Fruit fly (Drosophila melanogaster) whole organism, embryonic: ENCODE results near the gene fz4.

ENCODE experiments used
- ATbp ChIP-seq: fragments of 200-800 bp; sonication (Bioruptor generic); optimal IDR thresholded peaks from 2 replicates; lab custom pipeline; 2017; ENCODE audit warnings: missing biosample characterization, mild to moderate bottlenecking, missing genetic modification characterization, missing genetic modification reagents
- Adf1 ChIP-seq: fragments of 200-800 bp; sonication (Bioruptor generic); IDR thresholded peaks from 2 replicates; pipeline ENCODE4 v1.3.6; 2022; ENCODE audit warnings: missing biosample characterization, missing genetic modification characterization
- Bgb ChIP-seq: fragments of 200-800 bp; sonication (Bioruptor generic); IDR thresholded peaks from 2 replicates; pipeline ENCODE4 v1.3.6; 2022; ENCODE audit warnings: missing biosample characterization, missing genetic modification characterization; ENCODE audit not compliant: partially characterized antibody
- CG10543 ChIP-seq: fragments of 200-800 bp; sonication (Bioruptor generic); optimal IDR thresholded peaks from 3 replicates; lab custom pipeline; 2017; ENCODE audit warnings: missing biosample characterization, mild to moderate bottlenecking, missing genetic modification characterization, moderate library complexity
- CG10979 ChIP-seq: fragments of 200-800 bp; sonication (Bioruptor generic); optimal IDR thresholded peaks from 2 replicates; lab custom pipeline; 2018; ENCODE audit warnings: missing biosample characterization, mild to moderate bottlenecking, missing genetic modification characterization, moderate library complexity
- CG11560 ChIP-seq: fragments of 200-800 bp; sonication (Bioruptor generic); IDR thresholded peaks from 3 replicates; pipeline ENCODE4 v1.3.6; 2022; ENCODE audit warnings: missing biosample characterization, missing genetic modification characterization
- CG12219 ChIP-seq: fragments of 200-800 bp; sonication (Bioruptor generic); optimal IDR thresholded peaks from 3 replicates; lab custom pipeline; 2018; ENCODE audit warnings: missing biosample characterization, mild to moderate bottlenecking, missing genetic modification characterization
- CG12299 ChIP-seq: fragments of 200-800 bp; sonication (Bioruptor generic); optimal IDR thresholded peaks from 2 replicates; lab custom pipeline; 2018; ENCODE audit warnings: missing biosample characterization, mild to moderate bottlenecking, missing genetic modification characterization
- CG12391 ChIP-seq: fragments of 200-800 bp; sonication (Bioruptor generic); optimal IDR thresholded peaks from 3 replicates; lab custom pipeline; 2018; ENCODE audit warnings: missing biosample characterization, mild to moderate bottlenecking, missing genetic modification characterization, moderate library complexity
- CG12942 ChIP-seq: fragments of 200-800 bp; sonication (Bioruptor generic); optimal IDR thresholded peaks from 3 replicates; lab custom pipeline; 2016; ENCODE audit warnings: missing biosample characterization, missing genetic modification characterization
- CG13287 ChIP-seq: fragments of 200-800 bp; sonication (Bioruptor generic); IDR thresholded peaks from 2 replicates; pipeline ENCODE4 v1.3.6; 2022; ENCODE audit warnings: missing biosample characterization, missing genetic modification characterization; ENCODE audit not compliant: partially characterized antibody
- CG16815 ChIP-seq: fragments of 200-800 bp; sonication (Bioruptor generic); optimal IDR thresholded peaks from 3 replicates; lab custom pipeline; 2017; ENCODE audit warnings: missing biosample characterization, mild to moderate bottlenecking, missing genetic modification characterization
- CG18476 ChIP-seq: fragments of 200-800 bp; sonication (Bioruptor generic); optimal IDR thresholded peaks from 2 replicates; lab custom pipeline; 2016; ENCODE audit warnings: missing biosample characterization, mild to moderate bottlenecking, missing genetic modification characterization
- CG18599 ChIP-seq: fragments of 200-800 bp; sonication (Bioruptor generic); optimal IDR thresholded peaks from 3 replicates; lab custom pipeline; 2017; ENCODE audit warnings: missing biosample characterization, missing genetic modification characterization, mild to moderate bottlenecking, moderate library complexity, missing genetic modification reagents
- CG2120 ChIP-seq: fragments of 200-800 bp; sonication (Bioruptor generic); optimal IDR thresholded peaks from 3 replicates; lab custom pipeline; 2016; ENCODE audit warnings: missing biosample characterization, missing genetic modification characterization
- CG30403 ChIP-seq: fragments of 200-800 bp; sonication (Bioruptor generic); optimal IDR thresholded peaks from 3 replicates; lab custom pipeline; 2016; ENCODE audit warnings: missing biosample characterization, missing genetic modification characterization
- CG3281 ChIP-seq: fragments of 200-800 bp; sonication (Bioruptor generic); optimal IDR thresholded peaks from 3 replicates; lab custom pipeline; 2017; ENCODE audit warnings: missing biosample characterization, mild to moderate bottlenecking, missing genetic modification characterization
- CG4328 ChIP-seq: fragments of 200-800 bp; sonication (Bioruptor generic); optimal IDR thresholded peaks from 3 replicates; lab custom pipeline; 2017; ENCODE audit warnings: missing biosample characterization, missing genetic modification reagents, missing genetic modification characterization
- CG4360 ChIP-seq: fragments of 200-800 bp; sonication (Bioruptor generic); IDR thresholded peaks from 2 replicates; pipeline ENCODE4 v1.3.6; 2022; ENCODE audit warnings: missing biosample characterization, missing genetic modification characterization
- CG5245 ChIP-seq: fragments of 200-800 bp; sonication (Bioruptor generic); optimal IDR thresholded peaks from 3 replicates; lab custom pipeline; 2016; ENCODE audit warnings: missing biosample characterization, missing genetic modification characterization
- CG6854 ChIP-seq: fragments of 200-800 bp; sonication (Bioruptor generic); optimal IDR thresholded peaks from 3 replicates; lab custom pipeline; 2017; ENCODE audit warnings: missing biosample characterization, mild to moderate bottlenecking, missing genetic modification characterization
- CG7556 ChIP-seq: fragments of 200-800 bp; sonication (Bioruptor generic); optimal IDR thresholded peaks from 2 replicates; lab custom pipeline; 2017; ENCODE audit warnings: missing biosample characterization, mild to moderate bottlenecking, missing genetic modification characterization
- CG8089 ChIP-seq: fragments of 200-800 bp; sonication (Bioruptor generic); optimal IDR thresholded peaks from 3 replicates; lab custom pipeline; 2016; ENCODE audit warnings: missing biosample characterization, missing genetic modification characterization
- CG9437 ChIP-seq: fragments of 200-800 bp; sonication (Bioruptor generic); optimal IDR thresholded peaks from 2 replicates; lab custom pipeline; 2018; ENCODE audit warnings: missing biosample characterization, mild to moderate bottlenecking, missing genetic modification characterization
- H2.0 ChIP-seq: fragments of 200-800 bp; sonication (Bioruptor generic); IDR thresholded peaks from 2 replicates; pipeline ENCODE4 v1.3.6; 2022; ENCODE audit warnings: missing biosample characterization, missing genetic modification characterization
- Hand ChIP-seq: fragments of 200-800 bp; sonication (Bioruptor generic); optimal IDR thresholded peaks from 2 replicates; lab custom pipeline; 2017; ENCODE audit warnings: mild to moderate bottlenecking, missing biosample characterization, missing genetic modification reagents, missing genetic modification characterization
- HmgZ ChIP-seq: fragments of 200-800 bp; sonication (Bioruptor generic); optimal IDR thresholded peaks from 2 replicates; lab custom pipeline; 2018; ENCODE audit warnings: missing biosample characterization, mild to moderate bottlenecking, missing genetic modification characterization
- Hmx ChIP-seq: fragments of 200-800 bp; sonication (Bioruptor generic); optimal IDR thresholded peaks from 2 replicates; lab custom pipeline; 2016; ENCODE audit warnings: missing biosample characterization, missing genetic modification characterization
- Max ChIP-seq: fragments of 200-800 bp; sonication (Bioruptor generic); optimal IDR thresholded peaks from 2 replicates; lab custom pipeline; 2016; ENCODE audit warnings: missing biosample characterization, mild to moderate bottlenecking, missing genetic modification characterization
- PHDP ChIP-seq: fragments of 200-800 bp; sonication (Bioruptor generic); optimal IDR thresholded peaks from 3 replicates; lab custom pipeline; 2018; ENCODE audit warnings: missing biosample characterization, mild to moderate bottlenecking, missing genetic modification characterization, moderate library complexity
- Rfx ChIP-seq: fragments of 200-800 bp; sonication (Bioruptor generic); IDR thresholded peaks from 2 replicates; pipeline ENCODE4 v1.3.6; 2022; ENCODE audit warnings: missing biosample characterization, missing genetic modification characterization
- Scr ChIP-seq: fragments of 200-800 bp; sonication (Bioruptor generic); IDR thresholded peaks from 2 replicates; pipeline ENCODE4 v1.3.6; 2022; ENCODE audit warnings: missing biosample characterization, missing genetic modification characterization; ENCODE audit not compliant: partially characterized antibody
- ara ChIP-seq: fragments of 200-800 bp; sonication (Bioruptor generic); IDR thresholded peaks from 2 replicates; pipeline ENCODE4 v1.3.6; 2022; ENCODE audit warnings: missing biosample characterization, missing genetic modification characterization
- bigmax ChIP-seq: fragments of 200-800 bp; sonication (Bioruptor generic); optimal IDR thresholded peaks from 2 replicates; lab custom pipeline; 2018; ENCODE audit warnings: missing biosample characterization, mild to moderate bottlenecking, missing genetic modification characterization
- bsh ChIP-seq, 2 experiments: fragments of 200-800 bp; sonication (Bioruptor generic); optimal IDR thresholded peaks; 2 replicates each; lab custom pipeline; 2017 to 2018; ENCODE audit warnings: mild to moderate bottlenecking in 2 of 2, missing biosample characterization in 2 of 2, missing genetic modification characterization in 2 of 2, moderate library complexity in 1 of 2
- chinmo ChIP-seq: fragments of 200-800 bp; sonication (Bioruptor generic); IDR thresholded peaks from 4 replicates; pipeline ENCODE4 v1.3.6; 2022; ENCODE audit warnings: missing biosample characterization, missing genetic modification characterization; ENCODE audit not compliant: partially characterized antibody
- ci ChIP-seq: fragments of 200-800 bp; sonication (Bioruptor generic); IDR thresholded peaks from 3 replicates; pipeline ENCODE4 v1.3.6; 2022; ENCODE audit warnings: missing biosample characterization, missing genetic modification characterization
- dm ChIP-seq: fragments of 200-800 bp; sonication (Bioruptor generic); optimal IDR thresholded peaks from 3 replicates; lab custom pipeline; 2016; ENCODE audit warnings: missing biosample characterization, missing genetic modification characterization
- dmrt99B ChIP-seq: fragments of 200-800 bp; sonication (Bioruptor generic); optimal IDR thresholded peaks from 2 replicates; lab custom pipeline; 2018; ENCODE audit warnings: missing biosample characterization, mild to moderate bottlenecking, missing genetic modification characterization, moderate library complexity
- esg ChIP-seq: fragments of 200-800 bp; sonication (Bioruptor generic); conservative IDR thresholded peaks from 2 replicates; pipeline ENCODE4 v1.3.6; 2022; ENCODE audit warnings: missing biosample characterization, missing genetic modification characterization
- gce ChIP-seq: fragments of 200-800 bp; sonication (Bioruptor generic); IDR thresholded peaks from 3 replicates; pipeline ENCODE4 v1.3.6; 2022; ENCODE audit warnings: missing biosample characterization, missing genetic modification characterization
- lov ChIP-seq, 2 experiments: fragments of 200-800 bp in 1 of 2; fragments of >200 bp in 1 of 2; sonication (Bioruptor generic) in 1 of 2; IDR thresholded peaks in 1 of 2; optimal IDR thresholded peaks in 1 of 2; 2 replicates in 1 of 2; 3 replicates in 1 of 2; pipeline versions ENCODE4 v1.3.6 to Lab custom; 2017 to 2022; ENCODE audit warnings: missing biosample characterization in 1 of 2, missing genetic modification characterization in 1 of 2
- mld ChIP-seq: fragments of 200-800 bp; sonication (Bioruptor generic); IDR thresholded peaks from 3 replicates; pipeline ENCODE4 v1.3.6; 2022; ENCODE audit warnings: missing biosample characterization, missing genetic modification characterization; ENCODE audit not compliant: partially characterized antibody
- otp ChIP-seq: fragments of 200-800 bp; sonication (Bioruptor generic); IDR thresholded peaks from 3 replicates; pipeline ENCODE4, ENCODE4 v1.3.6; 2022; ENCODE audit warnings: missing biosample characterization, missing genetic modification characterization
- pan ChIP-seq, 4 experiments: fragments of >200 bp in 3 of 4; fragments of 200-800 bp in 1 of 4; sonication (Bioruptor generic) in 1 of 4; optimal IDR thresholded peaks in 3 of 4; IDR thresholded peaks in 1 of 4; 2 replicates each; pipeline versions ENCODE4 v1.3.6 to Lab custom; 2017 to 2022; ENCODE audit warnings: missing biosample characterization in 2 of 4, missing genetic modification characterization in 2 of 4, mixed read lengths in 1 of 4
- pzg ChIP-seq: fragments of 200-800 bp; sonication (Bioruptor generic); optimal IDR thresholded peaks from 3 replicates; lab custom pipeline; 2018; ENCODE audit warnings: missing biosample characterization, mild to moderate bottlenecking, missing genetic modification characterization, moderate library complexity
- rib ChIP-seq: fragments of 200-800 bp; sonication (Bioruptor generic); IDR thresholded peaks from 2 replicates; pipeline ENCODE4 v1.3.6; 2022; ENCODE audit warnings: missing biosample characterization, missing genetic modification characterization
- sens ChIP-seq: fragments of 200-800 bp; sonication (Bioruptor generic); peaks from one replicate; lab custom pipeline; 2016; ENCODE audit warnings: missing biosample characterization, missing genetic modification characterization
- slp2 ChIP-seq: fragments of 200-800 bp; sonication (Bioruptor generic); optimal IDR thresholded peaks from 2 replicates; lab custom pipeline; 2016; ENCODE audit warnings: missing biosample characterization, missing genetic modification characterization

The fz4 gene

dm6 chrX:7097859-7098303 lies 12.2 kb downstream of the fz4 start, which contains the start of gene Sxl (continued):
- TF ChIP-seq mld (GFP tag; lab: Robert Waterston, UW) = no peak
- TF ChIP-seq CG10979 (tag; lab: Kevin White, UChicago) = no peak
- TF ChIP-seq gce (GFP tag; lab: Robert Waterston, UW) = no peak
- peak; percentile 15 for TF ChIP-seq CG18599 (GFP tag; lab: Kevin White, UChicago)
- peak; percentile 72 for TF ChIP-seq ci (GFP tag; lab: Robert Waterston, UW)
- no peak for TF ChIP-seq ATbp (GFP tag; lab: Kevin White, UChicago)
- no peak for TF ChIP-seq Adf1 (GFP tag; lab: Robert Waterston, UW)
- TF ChIP-seq otp (GFP tag; lab: Robert Waterston, UW) = no peak
- TF ChIP-seq bigmax (GFP tag; lab: Kevin White, UChicago) = peak; percentile 38
- no peak for TF ChIP-seq Max (GFP tag; lab: Kevin White, UChicago)
- TF ChIP-seq rib (GFP tag; lab: Robert Waterston, UW) = no peak
- TF ChIP-seq CG11560 (tag; lab: Robert Waterston, UW) = no peak; the same call in 2 of the 3 replicates
- 0 out of 4 replicates have a peak, but pooled peaks have one; percentile 62 for TF ChIP-seq chinmo (GFP tag; lab: Robert Waterston, UW)
- TF ChIP-seq Hmx (GFP tag; lab: Kevin White, UChicago) = no peak
- TF ChIP-seq CG4360 (GFP tag; lab: Robert Waterston, UW) = peak; percentile 76
- peak; percentile 54 for TF ChIP-seq CG3281 (GFP tag; lab: Kevin White, UChicago)
- TF ChIP-seq Bgb (GFP tag; lab: Robert Waterston, UW) = peak; percentile 62
- TF ChIP-seq CG30403 (GFP tag; lab: Kevin White, UChicago) = no peak
- peak; percentile 28; the same call in 1 of the 2 replicates for TF ChIP-seq Rfx (GFP tag; lab: Robert Waterston, UW)
- no peak for TF ChIP-seq CG16815 (GFP tag; lab: Kevin White, UChicago)
- TF ChIP-seq esg (GFP tag; lab: Robert Waterston, UW) = no peak
- no peak for TF ChIP-seq bsh (GFP tag; optimal IDR thresholded peaks at IDR 0.05; lab: Kevin White, UChicago)
- TF ChIP-seq CG10543 (GFP tag; lab: Kevin White, UChicago) = peak; percentile 31
- no peak for TF ChIP-seq CG12219
- TF ChIP-seq sens (GFP tag; lab: Kevin White, UChicago) = peak; percentile 85
- no peak for TF ChIP-seq ara
- no peak for TF ChIP-seq CG6854 (GFP tag; lab: Kevin White, UChicago)
- TF ChIP-seq lov (optimal IDR thresholded peaks at IDR 0.05; lab: Kevin White, UChicago) = no peak
- no peak for TF ChIP-seq lov (GFP tag; IDR thresholded peaks at IDR 0.05; lab: Robert Waterston, UW)
- TF ChIP-seq H2.0 (GFP tag; lab: Robert Waterston, UW) = no peak
- no peak for TF ChIP-seq CG5245 (GFP tag; lab: Kevin White, UChicago)
- no peak for TF ChIP-seq CG18476 (GFP tag; lab: Kevin White, UChicago)
- TF ChIP-seq CG2120 (GFP tag; lab: Kevin White, UChicago) = no peak
- TF ChIP-seq CG4328 (GFP tag; lab: Kevin White, UChicago) = no peak
- TF ChIP-seq CG12299 (tag; lab: Kevin White, UChicago) = peak; percentile 75
- peak; percentile 11 for TF ChIP-seq PHDP (tag; lab: Kevin White, UChicago)
- peak; percentile 40; the same call in 1 of the 2 replicates for TF ChIP-seq CG13287
- TF ChIP-seq Hand (GFP tag; lab: Kevin White, UChicago) = no peak
- no peak for TF ChIP-seq slp2 (GFP tag; lab: Kevin White, UChicago)
- TF ChIP-seq pan (optimal IDR thresholded peaks at IDR 0.05; lab: Kevin White, UChicago) = no peak
- no peak for TF ChIP-seq pan (GFP tag; optimal IDR thresholded peaks at IDR 0.05 in 1 of 2, IDR thresholded peaks at IDR 0.05 in 1 of 2)
- TF ChIP-seq CG7556 (GFP tag; lab: Kevin White, UChicago) = no peak
- TF ChIP-seq dm = peak; percentile 9
- no peak for TF ChIP-seq CG12942 (GFP tag; lab: Kevin White, UChicago)
- no peak for TF ChIP-seq CG8089
- TF ChIP-seq HmgZ (tag; lab: Kevin White, UChicago) = peak; percentile 69
- no peak for TF ChIP-seq CG9437 (GFP tag; lab: Kevin White, UChicago)
- TF ChIP-seq pzg (GFP tag; lab: Kevin White, UChicago) = peak; percentile 97
- TF ChIP-seq dmrt99B (tag; lab: Kevin White, UChicago) = peak; percentile 19
- peak; percentile 3 for TF ChIP-seq CG12391 (tag; lab: Kevin White, UChicago)
- TF ChIP-seq Scr (GFP tag; lab: Robert Waterston, UW) = peak; percentile 15
